Worm (Caenorhabditis elegans): ENCODE data around the gene evl-18.

DNA sequence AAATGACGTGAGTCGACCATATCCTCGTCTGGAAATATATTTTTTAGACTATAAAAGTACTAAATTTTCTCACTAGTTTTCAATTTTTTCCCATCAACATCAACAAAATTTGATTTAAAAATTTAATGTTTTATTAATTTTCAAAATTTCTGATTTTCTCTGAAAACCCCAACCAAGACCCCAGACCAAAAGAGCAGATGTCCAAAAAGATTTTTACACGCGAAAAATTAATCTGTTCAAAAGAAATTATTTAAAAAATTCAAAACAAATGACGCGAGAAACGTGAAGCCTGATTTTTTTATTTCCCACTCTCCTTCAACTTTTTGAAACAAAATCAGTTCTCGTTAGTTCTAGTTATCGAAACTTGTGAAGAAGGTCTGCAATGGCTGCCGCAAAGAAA, 4.4 kb downstream of the evl-18 start, which contains the start of gene F34D10.8:
- no peak for TF ChIP-seq lin-39 (tag; optimal IDR thresholded peaks at IDR 0.05)
- no peak for TF ChIP-seq nhr-11 (tag; optimal IDR thresholded peaks at IDR 0.05)
- no peak for TF ChIP-seq pqm-1 (tag; optimal IDR thresholded peaks at IDR 0.05)
- TF ChIP-seq snpc-4 (tag; optimal IDR thresholded peaks at IDR 0.05) = no peak
- TF ChIP-seq unc-39 (tag; optimal IDR thresholded peaks at IDR 0.05) = no peak
- no peak for TF ChIP-seq nhr-76 (tag; optimal IDR thresholded peaks at IDR 0.05)
- TF ChIP-seq pha-4 (tag; optimal IDR thresholded peaks at IDR 0.05) = no peak
- TF ChIP-seq sea-2 (GFP tag; optimal IDR thresholded peaks at IDR 0.05) = no peak
- no peak for TF ChIP-seq nhr-43 (tag; optimal IDR thresholded peaks at IDR 0.05; ENCODE audit: poor library complexity, severe bottlenecking)
- TF ChIP-seq fkh-2 (tag; optimal IDR thresholded peaks at IDR 0.05) = no peak
- TF ChIP-seq unc-62 (GFP tag; optimal IDR thresholded peaks at IDR 0.05) = no peak
- no peak for TF ChIP-seq nhr-77 (tag; optimal IDR thresholded peaks at IDR 0.05)

All from whole organism, L3 larva.